Worm (Caenorhabditis elegans) whole organism, midembryonic: ENCODE data around the gene rib-2.

Experiments
- T22C8.4 ChIP-seq: fragments of 200-800 bp; sonication (Bioruptor generic); IDR thresholded peaks from 2 replicates; pipeline ENCODE4 v1.3.6; 2022; ENCODE audit warnings: missing genetic modification characterization, missing compliant biosample characterization
- cog-1 ChIP-seq: sonication (generic microtip); optimal IDR thresholded peaks from 2 replicates; lab custom pipeline; 2016; ENCODE audit warnings: missing genetic modification characterization, missing compliant biosample characterization
- flt-1 ChIP-seq: fragments of 200-800 bp; sonication (Bioruptor generic); IDR thresholded peaks from 2 replicates; pipeline ENCODE4 v1.3.6; 2022; ENCODE audit warnings: missing genetic modification characterization, missing compliant biosample characterization
- klf-2 ChIP-seq: fragments of 200-800 bp; sonication (Bioruptor generic); conservative IDR thresholded peaks from 2 replicates; pipeline ENCODE4 v1.3.6; 2022; ENCODE audit warnings: missing genetic modification reagents, missing genetic modification characterization, missing compliant biosample characterization
- med-1 ChIP-seq: sonication (generic microtip); optimal IDR thresholded peaks from 2 replicates; lab custom pipeline; 2017; ENCODE audit warnings: missing genetic modification characterization, mild to moderate bottlenecking, missing compliant biosample characterization, antibody characterized with exemption, missing genetic modification reagents; ENCODE audit not compliant: insufficient read depth
- ref-1 ChIP-seq: fragments of 200-800 bp; sonication (Bioruptor generic); conservative IDR thresholded peaks from 2 replicates; pipeline ENCODE4 v1.3.6; 2022; ENCODE audit warnings: missing genetic modification reagents, missing genetic modification characterization, missing compliant biosample characterization
- tab-1 ChIP-seq: fragments of 200-800 bp; sonication (Bioruptor generic); IDR thresholded peaks from 2 replicates; pipeline ENCODE4 v1.3.6; 2022; ENCODE audit warnings: missing genetic modification characterization, missing compliant biosample characterization
- ztf-23 ChIP-seq: fragments of 200-800 bp; sonication (Bioruptor generic); IDR thresholded peaks from 2 replicates; pipeline ENCODE4 v1.3.6; 2022; ENCODE audit warnings: missing genetic modification reagents, missing genetic modification characterization, missing compliant biosample characterization
- ztf-29 ChIP-seq: fragments of 200-800 bp; sonication (Bioruptor generic); IDR thresholded peaks from 2 replicates; pipeline ENCODE4 v1.3.6; 2022; ENCODE audit warnings: missing genetic modification reagents, missing genetic modification characterization, missing compliant biosample characterization

rib-2 gene

ce11 chrIII:10708484-10708883 lies 34.1 kb upstream of the rib-2 start:
- TF ChIP-seq ref-1 (GFP tag; lab: Robert Waterston, UW) (no peak), flt-1 (GFP tag; lab: Robert Waterston, UW) (no peak), cog-1 (tag; lab: Kevin White, UChicago) (no peak), med-1 (no peak), ztf-23 (GFP tag; lab: Robert Waterston, UW) (no peak), ztf-29 (GFP tag; lab: Robert Waterston, UW) (no peak), tab-1 (GFP tag; lab: Robert Waterston, UW) (no peak), klf-2 (no peak), T22C8.4 (GFP tag; lab: Robert Waterston, UW) (no peak)

- TF ChIP-seq med-1: no peak
Measured at ce11 chrIII:10709676-10710075, 32.9 kb upstream of the rib-2 start.

ce11 chrIII:10711192-10711673 lies 31.4 kb upstream of the rib-2 start, which contains the start of gene W09D10.5:
Gene W09D10.5, minus strand, starts transcription at chrIII:10711536.
- TF ChIP-seq flt-1 (GFP tag; lab: Robert Waterston, UW) (0 out of 2 replicates have a peak, but pooled peaks have one; percentile 6), ztf-23 (GFP tag; lab: Robert Waterston, UW) (no peak)

ce11 chrIII:10714541-10714940 lies 28.1 kb upstream of the rib-2 start:
- TF ChIP-seq klf-2: no peak
- TF ChIP-seq cog-1 (tag; lab: Kevin White, UChicago): no peak
- no peak for TF ChIP-seq ref-1 (GFP tag; lab: Robert Waterston, UW)

ce11 chrIII:10716091-10716490 lies 26.5 kb upstream of the rib-2 start, which contains the start of gene W09D10.4:
Gene W09D10.4, minus strand, starts transcription at chrIII:10716191.
- no peak for TF ChIP-seq ztf-29 (GFP tag; lab: Robert Waterston, UW)
- no peak for TF ChIP-seq T22C8.4 (GFP tag; lab: Robert Waterston, UW)
- TF ChIP-seq cog-1 (tag; lab: Kevin White, UChicago): no peak
- no peak for TF ChIP-seq tab-1 (GFP tag; lab: Robert Waterston, UW)
- no peak for TF ChIP-seq ztf-23 (GFP tag; lab: Robert Waterston, UW)
- no peak for TF ChIP-seq klf-2
- TF ChIP-seq ref-1 (GFP tag; lab: Robert Waterston, UW): no peak

- TF ChIP-seq tab-1 (GFP tag; lab: Robert Waterston, UW) (no peak), cog-1 (tag; lab: Kevin White, UChicago) (no peak), ztf-23 (GFP tag; lab: Robert Waterston, UW) (no peak), med-1 (no peak), ref-1 (GFP tag; lab: Robert Waterston, UW) (no peak), ztf-29 (GFP tag; lab: Robert Waterston, UW) (no peak), T22C8.4 (GFP tag; lab: Robert Waterston, UW) (no peak), klf-2 (no peak), flt-1 (GFP tag; lab: Robert Waterston, UW) (no peak)
Measured at ce11 chrIII:10717479-10717878, 25.1 kb upstream of the rib-2 start.

- TF ChIP-seq med-1 (no peak), klf-2 (no peak)
Measured at ce11 chrIII:10718078-10718477, 24.5 kb upstream of the rib-2 start.

- TF ChIP-seq cog-1 (tag; lab: Kevin White, UChicago): no peak
- no peak for TF ChIP-seq ztf-29 (GFP tag; lab: Robert Waterston, UW)
- no peak for TF ChIP-seq ztf-23 (GFP tag; lab: Robert Waterston, UW)
- TF ChIP-seq T22C8.4 (GFP tag; lab: Robert Waterston, UW): no peak
- no peak for TF ChIP-seq med-1
Measured at ce11 chrIII:10719057-10719456, 23.6 kb upstream of the rib-2 start.

ce11 chrIII:10720170-10720569 lies 22.4 kb upstream of the rib-2 start:
- peak; percentile 26 for TF ChIP-seq cog-1 (tag; lab: Kevin White, UChicago)
- TF ChIP-seq flt-1 (GFP tag; lab: Robert Waterston, UW): 0 out of 2 replicates have a peak, but pooled peaks have one; percentile 39
- TF ChIP-seq ztf-29 (GFP tag; lab: Robert Waterston, UW): no peak
- TF ChIP-seq med-1: no peak
- TF ChIP-seq T22C8.4 (GFP tag; lab: Robert Waterston, UW): peak; percentile 97
- peak; percentile 46; the same call in 1 of the 2 replicates for TF ChIP-seq ztf-23 (GFP tag; lab: Robert Waterston, UW)
- no peak for TF ChIP-seq ref-1 (GFP tag; lab: Robert Waterston, UW)
- no peak for TF ChIP-seq klf-2
- TF ChIP-seq tab-1 (GFP tag; lab: Robert Waterston, UW): no peak

ce11 chrIII:10721056-10721455 lies 21.6 kb upstream of the rib-2 start:
- TF ChIP-seq tab-1 (GFP tag; lab: Robert Waterston, UW): no peak
- no peak for TF ChIP-seq ztf-23 (GFP tag; lab: Robert Waterston, UW)
- no peak for TF ChIP-seq ref-1 (GFP tag; lab: Robert Waterston, UW)
- TF ChIP-seq T22C8.4 (GFP tag; lab: Robert Waterston, UW): no peak
- TF ChIP-seq ztf-29 (GFP tag; lab: Robert Waterston, UW): no peak
- TF ChIP-seq cog-1 (tag; lab: Kevin White, UChicago): no peak
- TF ChIP-seq flt-1 (GFP tag; lab: Robert Waterston, UW): no peak
- no peak for TF ChIP-seq med-1
- TF ChIP-seq klf-2: no peak

ce11 chrIII:10730510-10730909 lies 12.1 kb upstream of the rib-2 start, which contains the start of gene tat-3:
Gene tat-3, minus strand, starts transcription at chrIII:10730705.
- TF ChIP-seq cog-1 (tag; lab: Kevin White, UChicago) (no peak), med-1 (no peak), klf-2 (no peak), tab-1 (GFP tag; lab: Robert Waterston, UW) (no peak), ztf-23 (GFP tag; lab: Robert Waterston, UW) (no peak), ztf-29 (GFP tag; lab: Robert Waterston, UW) (no peak), ref-1 (GFP tag; lab: Robert Waterston, UW) (no peak), flt-1 (GFP tag; lab: Robert Waterston, UW) (no peak), T22C8.4 (GFP tag; lab: Robert Waterston, UW) (no peak)
